Worm (Caenorhabditis elegans): Measurements from ENCODE around the gene sdz-24.

ce11 chrII:671025-671424, 12.6 kb downstream of the sdz-24 start, which contains the start of gene sri-46:
- TF ChIP-seq lin-13 (GFP tag; optimal IDR thresholded peaks at IDR 0.05) = no peak
- no peak for TF ChIP-seq blmp-1 (tag; optimal IDR thresholded peaks at IDR 0.05)
- TF ChIP-seq egl-27 (tag; optimal IDR thresholded peaks at IDR 0.05) = no peak
- no peak for TF ChIP-seq mdl-1 (tag; optimal IDR thresholded peaks at IDR 0.05)
- no peak for TF ChIP-seq ceh-82 (tag; optimal IDR thresholded peaks at IDR 0.05)
- no peak for TF ChIP-seq pqm-1 (tag; optimal IDR thresholded peaks at IDR 0.05)
- no peak for TF ChIP-seq snpc-4 (tag; optimal IDR thresholded peaks at IDR 0.05)
- no peak for TF ChIP-seq nhr-77 (tag; optimal IDR thresholded peaks at IDR 0.05)
